Worm (Caenorhabditis elegans) whole organism, L1 larva: ENCODE measurements around the gene swt-4.

Experiments used
- C04F5.9 ChIP-seq: sonication (generic microtip); optimal IDR thresholded peaks from 2 replicates; lab custom pipeline; 2016; ENCODE audit warnings: missing genetic modification characterization, missing compliant biosample characterization
- C34B4.2 ChIP-seq: sonication (generic microtip); optimal IDR thresholded peaks from 2 replicates; lab custom pipeline; 2017; ENCODE audit warnings: mild to moderate bottlenecking, missing genetic modification characterization, missing compliant biosample characterization
- F16B12.6 ChIP-seq: fragments of 150-350 bp; optimal IDR thresholded peaks from 2 replicates; lab custom pipeline; 2014; ENCODE audit warnings: missing biosample characterization, missing genetic modification characterization
- alr-1 ChIP-seq: fragments of 200-800 bp; sonication (Bioruptor generic); optimal IDR thresholded peaks from 2 replicates; lab custom pipeline; 2018; ENCODE audit warnings: borderline replicate concordance, mild to moderate bottlenecking, missing genetic modification characterization, missing compliant biosample characterization
- ama-1 ChIP-seq: fragments of 150-350 bp; optimal IDR thresholded peaks from 2 replicates; lab custom pipeline; 2014
- blmp-1 ChIP-seq: fragments of 150-350 bp; optimal IDR thresholded peaks from 2 replicates; lab custom pipeline; 2014; ENCODE audit warnings: missing biosample characterization, missing genetic modification characterization
- ceh-8 ChIP-seq: fragments of 200-800 bp; sonication (Bioruptor generic); optimal IDR thresholded peaks from 2 replicates; lab custom pipeline; 2018; ENCODE audit warnings: mild to moderate bottlenecking, missing genetic modification characterization, moderate library complexity, missing compliant biosample characterization
- ceh-88 ChIP-seq: fragments of 200-800 bp; sonication (Bioruptor generic); IDR thresholded peaks from 2 replicates; pipeline ENCODE4 v1.3.6; 2022; ENCODE audit warnings: missing genetic modification characterization, missing compliant biosample characterization
- dsc-1 ChIP-seq: sonication (generic microtip); optimal IDR thresholded peaks from 2 replicates; lab custom pipeline; 2016; ENCODE audit warnings: mild to moderate bottlenecking, missing genetic modification characterization, missing compliant biosample characterization
- efl-1 ChIP-seq, 4 experiments: fragments of 150-350 bp; optimal IDR thresholded peaks in 3 of 4; peaks in 1 of 4; 1 replicate in 1 of 4; 2 replicates in 3 of 4; lab custom pipeline; 2014; ENCODE audit warnings: missing biosample characterization in 2 of 4, missing genetic modification characterization in 2 of 4, missing genetic modification reagents in 2 of 4
- efl-3 ChIP-seq: fragments of 200-800 bp; sonication (Bioruptor generic); optimal IDR thresholded peaks from 2 replicates; lab custom pipeline; 2018; ENCODE audit warnings: mild to moderate bottlenecking, missing genetic modification characterization, missing compliant biosample characterization
- egl-13 ChIP-seq: sonication (generic microtip); optimal IDR thresholded peaks from 2 replicates; lab custom pipeline; 2016; ENCODE audit warnings: missing genotype, missing genetic modification reagents, missing genetic modification characterization, missing compliant biosample characterization
- egl-27 ChIP-seq, 2 experiments: fragments of 150-350 bp in 1 of 2; sonication (generic microtip); optimal IDR thresholded peaks; 3 replicates each; lab custom pipeline; 2017 to 2018; ENCODE audit warnings: missing biosample characterization in 2 of 2, missing genetic modification characterization in 2 of 2, missing genetic modification reagents in 2 of 2
- elt-3 ChIP-seq, 6 experiments: fragments of 150-350 bp in 1 of 6; sonication (generic microtip); optimal IDR thresholded peaks; 2 replicates each; lab custom pipeline; 2017 to 2018; ENCODE audit warnings: missing biosample characterization in 6 of 6, missing genetic modification characterization in 6 of 6, inconsistent platforms in 1 of 6
- ets-5 ChIP-seq: fragments of 200-800 bp; sonication (Bioruptor generic); IDR thresholded peaks from 2 replicates; pipeline ENCODE4 v1.3.6; 2022; ENCODE audit warnings: missing genetic modification characterization, missing compliant biosample characterization
- fkh-10 ChIP-seq: sonication (generic microtip); optimal IDR thresholded peaks from 2 replicates; lab custom pipeline; 2017; ENCODE audit warnings: missing biosample characterization, missing genetic modification reagents, missing genetic modification characterization
- fkh-4 ChIP-seq: sonication (generic microtip); optimal IDR thresholded peaks from 2 replicates; lab custom pipeline; 2016; ENCODE audit warnings: missing compliant biosample characterization, missing genetic modification characterization, borderline replicate concordance
- fkh-8 ChIP-seq: sonication (generic microtip); optimal IDR thresholded peaks from 2 replicates; lab custom pipeline; 2016; ENCODE audit warnings: mild to moderate bottlenecking, missing genetic modification characterization, missing compliant biosample characterization
- fos-1 ChIP-seq: fragments of 150-350 bp; optimal IDR thresholded peaks from 2 replicates; lab custom pipeline; 2014; ENCODE audit warnings: missing biosample characterization, missing genetic modification characterization
- grh-1 ChIP-seq: fragments of 200-800 bp; sonication (Bioruptor generic); IDR thresholded peaks from 2 replicates; pipeline ENCODE4 v1.3.6; 2022; ENCODE audit warnings: missing genetic modification reagents, missing genetic modification characterization, missing compliant biosample characterization
- hlh-17 ChIP-seq: fragments of 200-800 bp; sonication (Bioruptor generic); optimal IDR thresholded peaks from 2 replicates; lab custom pipeline; 2018; ENCODE audit warnings: missing genetic modification characterization, mild to moderate bottlenecking, missing compliant biosample characterization, moderate library complexity, borderline replicate concordance
- hlh-4 ChIP-seq: sonication (generic microtip); optimal IDR thresholded peaks from 2 replicates; lab custom pipeline; 2016; ENCODE audit warnings: mild to moderate bottlenecking, missing genetic modification characterization, missing compliant biosample characterization
- hpl-2 ChIP-seq: fragments of 150-350 bp; optimal IDR thresholded peaks from 2 replicates; lab custom pipeline; 2014; ENCODE audit warnings: missing biosample characterization, missing genetic modification reagents, missing genetic modification characterization
- isw-1 ChIP-seq: fragments of 200-800 bp; sonication (Bioruptor generic); IDR thresholded peaks from 2 replicates; pipeline ENCODE4 v1.3.6; 2022; ENCODE audit warnings: missing genetic modification characterization, missing compliant biosample characterization
- lin-14 ChIP-seq: fragments of 200-800 bp; sonication (Bioruptor generic); optimal IDR thresholded peaks from 2 replicates; lab custom pipeline; 2018; ENCODE audit warnings: mild to moderate bottlenecking, missing genetic modification characterization, moderate library complexity, missing compliant biosample characterization
- lsy-2 ChIP-seq, 2 experiments: fragments of 150-350 bp; optimal IDR thresholded peaks; 2 replicates each; lab custom pipeline; 2014; ENCODE audit warnings: missing biosample characterization in 2 of 2, missing genetic modification characterization in 2 of 2
- mab-9 ChIP-seq: fragments of 200-800 bp; sonication (Bioruptor generic); IDR thresholded peaks from 2 replicates; pipeline ENCODE4 v1.3.6; 2022; ENCODE audit warnings: missing genetic modification reagents, missing genetic modification characterization, missing compliant biosample characterization
- mef-2 ChIP-seq: fragments of 150-350 bp; optimal IDR thresholded peaks from 2 replicates; lab custom pipeline; 2014; ENCODE audit warnings: missing biosample characterization, missing genetic modification characterization
- mep-1 ChIP-seq: fragments of 150-350 bp; optimal IDR thresholded peaks from 2 replicates; lab custom pipeline; 2014; ENCODE audit warnings: missing biosample characterization, missing genetic modification characterization
- nhr-237 ChIP-seq: fragments of 150-350 bp; optimal IDR thresholded peaks from 2 replicates; lab custom pipeline; 2014; ENCODE audit warnings: missing biosample characterization, missing genetic modification characterization
- nhr-47 ChIP-seq: sonication (generic microtip); optimal IDR thresholded peaks from 2 replicates; lab custom pipeline; 2016; ENCODE audit warnings: mild to moderate bottlenecking, missing genetic modification characterization, moderate library complexity, missing compliant biosample characterization
- nhr-85 ChIP-seq: sonication (generic microtip); peaks from one replicate; lab custom pipeline; 2016; ENCODE audit warnings: missing genetic modification characterization, inconsistent platforms, missing compliant biosample characterization
- pqm-1 ChIP-seq: sonication (generic microtip); optimal IDR thresholded peaks from 3 replicates; lab custom pipeline; 2017; ENCODE audit warnings: missing biosample characterization, missing genetic modification characterization
- skn-1 ChIP-seq: fragments of 150-350 bp; optimal IDR thresholded peaks from 2 replicates; lab custom pipeline; 2014; ENCODE audit warnings: missing biosample characterization, missing genetic modification characterization
- snpc-4 ChIP-seq: fragments of 150-350 bp; optimal IDR thresholded peaks from 2 replicates; lab custom pipeline; 2014; ENCODE audit warnings: missing biosample characterization, missing genetic modification characterization
- snu-23 ChIP-seq: sonication (generic microtip); optimal IDR thresholded peaks from 2 replicates; lab custom pipeline; 2016; ENCODE audit warnings: missing genetic modification characterization, missing compliant biosample characterization
- sox-4 ChIP-seq: sonication (generic microtip); optimal IDR thresholded peaks from 2 replicates; lab custom pipeline; 2016; ENCODE audit warnings: missing genetic modification characterization, missing compliant biosample characterization
- sptf-1 ChIP-seq: fragments of 150-350 bp; optimal IDR thresholded peaks from 2 replicates; lab custom pipeline; 2014; ENCODE audit warnings: missing biosample characterization, missing genetic modification characterization
- tbx-2 ChIP-seq: sonication (generic microtip); optimal IDR thresholded peaks from 2 replicates; lab custom pipeline; 2016; ENCODE audit warnings: missing genetic modification characterization, missing compliant biosample characterization
- tlp-1 ChIP-seq: fragments of 150-350 bp; optimal IDR thresholded peaks from 2 replicates; lab custom pipeline; 2014; ENCODE audit warnings: missing biosample characterization, missing genetic modification characterization
- unc-130 ChIP-seq: fragments of 150-350 bp; optimal IDR thresholded peaks from 2 replicates; lab custom pipeline; 2017; ENCODE audit warnings: missing biosample characterization, missing genetic modification characterization, inconsistent platforms
- unc-30 ChIP-seq: sonication (generic microtip); optimal IDR thresholded peaks from 2 replicates; lab custom pipeline; 2017; ENCODE audit warnings: missing biosample characterization, missing genetic modification characterization
- unc-62 ChIP-seq: fragments of 150-350 bp; optimal IDR thresholded peaks from 2 replicates; lab custom pipeline; 2014; ENCODE audit warnings: missing biosample characterization, missing genetic modification reagents, missing genetic modification characterization
- unc-86 ChIP-seq: sonication (generic microtip); optimal IDR thresholded peaks from 2 replicates; lab custom pipeline; 2016; ENCODE audit warnings: missing genetic modification characterization, missing compliant biosample characterization
- zag-1 ChIP-seq: fragments of 150-350 bp; optimal IDR thresholded peaks from 2 replicates; lab custom pipeline; 2014; ENCODE audit warnings: missing biosample characterization, missing genetic modification characterization
- ztf-4 ChIP-seq: fragments of 150-350 bp; optimal IDR thresholded peaks from 2 replicates; lab custom pipeline; 2014; ENCODE audit warnings: missing biosample characterization, missing genetic modification characterization

Gene swt-4

DNA sequence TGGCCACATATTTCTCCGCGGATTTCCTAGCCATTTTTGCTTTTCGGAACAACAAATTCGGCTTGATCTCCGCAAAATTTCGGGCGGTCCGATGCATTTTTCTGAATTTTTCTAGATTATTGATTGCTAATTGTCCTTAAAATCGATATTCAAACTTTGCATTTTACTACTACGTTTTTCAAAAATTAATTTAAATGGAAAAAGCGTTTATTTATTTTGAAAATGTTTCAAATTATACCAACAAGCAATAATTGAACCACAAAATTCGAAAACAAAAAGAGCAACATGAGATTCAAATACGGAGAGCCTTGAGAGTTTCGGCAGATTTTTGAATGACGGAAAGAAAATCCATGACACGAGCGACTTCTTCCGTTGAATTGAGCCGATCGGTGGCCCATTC, 33.9 kb downstream of the swt-4 start, which contains the start of gene Y45F3A.9:
Y45F3A.9 (minus strand) TSS at position 101 of the 400 bp plus-strand sequence.
- TF ChIP-seq ztf-4: no peak

DNA sequence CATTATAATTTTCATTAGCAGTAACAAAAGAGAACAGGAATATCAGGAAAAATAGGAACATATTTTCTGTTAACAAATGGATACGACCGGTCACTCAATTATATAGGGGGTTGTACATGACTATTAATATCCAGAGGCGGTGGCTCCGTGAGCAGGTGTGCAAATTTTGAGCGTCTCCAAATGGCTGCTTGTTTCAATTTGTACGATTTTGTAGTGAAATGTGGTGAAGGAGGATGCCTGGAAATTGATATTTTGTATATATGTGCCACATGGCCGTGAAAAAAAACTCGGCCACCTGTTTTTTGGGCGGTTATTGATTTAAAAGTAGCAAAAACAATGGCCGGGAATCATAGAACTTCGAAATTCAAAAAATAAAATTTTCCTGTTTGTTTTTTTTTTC, 36.2 kb downstream of the swt-4 start, which contains the start of gene Y45F3A.8:
Y45F3A.8 (minus strand) TSS at position 101 of the 400 bp plus-strand sequence.
- TF ChIP-seq sox-4 (tag; lab: Kevin White, UChicago) (no peak), unc-130 (no peak), mep-1 (tag; lab: Kevin White, UChicago) (no peak), lsy-2 (tag; optimal IDR thresholded peaks at IDR 0.05; lab: Kevin White, UChicago) (no peak), ceh-88 (GFP tag; lab: Robert Waterston, UW) (no peak), blmp-1 (tag; lab: Kevin White, UChicago) (no peak), mab-9 (GFP tag; lab: Robert Waterston, UW) (no peak), elt-3 (tag; optimal IDR thresholded peaks at IDR 0.05; lab: Kevin White, UChicago) (no peak), snu-23 (GFP tag; lab: Kevin White, UChicago) (no peak), fkh-8 (tag; lab: Kevin White, UChicago) (no peak)

DNA sequence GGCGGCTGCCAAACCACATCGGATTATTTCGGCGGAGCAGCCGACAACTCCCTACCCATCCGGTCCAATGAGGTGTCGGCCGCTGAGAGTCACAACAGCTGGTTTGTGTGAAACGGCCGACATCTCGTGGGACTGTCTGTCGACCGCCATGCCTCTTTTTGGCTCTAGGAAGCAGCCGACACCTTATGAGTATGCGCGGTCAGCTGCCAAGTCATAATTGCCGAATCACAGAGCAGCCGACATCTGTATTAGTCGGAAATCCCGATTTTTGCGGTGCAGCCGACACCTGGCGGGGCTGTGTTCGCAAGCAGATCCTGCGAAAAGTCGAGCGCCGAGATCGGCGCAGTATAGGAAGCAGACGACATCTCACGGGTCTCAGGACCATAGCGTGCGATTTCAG, 36.9 kb downstream of the swt-4 start:
- TF ChIP-seq fkh-4 (tag; lab: Kevin White, UChicago): no peak
- no peak for TF ChIP-seq unc-86 (tag; lab: Kevin White, UChicago)
- no peak for TF ChIP-seq nhr-85 (tag; lab: Kevin White, UChicago)
- TF ChIP-seq unc-62 (GFP tag; lab: Kevin White, UChicago): no peak
- no peak for TF ChIP-seq mef-2 (tag; lab: Kevin White, UChicago)
- no peak for TF ChIP-seq grh-1 (GFP tag; lab: Robert Waterston, UW)
- no peak for TF ChIP-seq pqm-1 (tag; lab: Kevin White, UChicago)
- no peak for TF ChIP-seq tbx-2 (tag; lab: Kevin White, UChicago)
- TF ChIP-seq hpl-2: no peak
- no peak for TF ChIP-seq isw-1 (GFP tag; lab: Robert Waterston, UW)
- no peak for TF ChIP-seq hlh-4
- TF ChIP-seq nhr-47: no peak
- TF ChIP-seq dsc-1 (tag; lab: Kevin White, UChicago): no peak
- no peak for TF ChIP-seq sptf-1 (tag; lab: Kevin White, UChicago)
- no peak for TF ChIP-seq unc-30
- no peak for TF ChIP-seq ama-1 (lab: Kevin White, UChicago)
- TF ChIP-seq F16B12.6 (tag; lab: Kevin White, UChicago): no peak
- no peak for TF ChIP-seq fos-1 (tag; lab: Kevin White, UChicago)
- no peak for TF ChIP-seq ets-5 (GFP tag; lab: Robert Waterston, UW)

DNA sequence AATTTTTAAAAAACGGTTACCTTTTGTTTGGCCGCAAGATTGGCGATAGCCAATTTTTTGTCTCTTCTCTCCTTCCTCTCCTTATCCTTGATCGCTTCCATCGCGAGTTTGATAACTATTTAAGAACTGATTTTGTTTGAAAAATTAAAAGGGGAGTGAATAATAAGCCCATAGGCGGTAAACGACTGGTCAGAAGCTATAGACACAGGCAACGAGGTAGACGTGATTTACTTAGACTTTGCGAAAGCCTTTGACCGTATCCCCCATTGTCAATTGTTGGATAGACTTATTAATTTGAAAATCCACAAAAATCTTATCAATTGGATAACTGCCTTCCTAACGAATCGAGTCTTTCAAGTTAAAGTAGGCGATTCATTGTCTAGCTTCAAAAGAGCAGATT, 42.7 kb downstream of the swt-4 start, which contains the start of gene Y45F3A.5:
Y45F3A.5 (minus strand) TSS at position 101 of the 400 bp plus-strand sequence.
- TF ChIP-seq egl-13 (tag; lab: Kevin White, UChicago) (no peak), alr-1 (no peak)

DNA sequence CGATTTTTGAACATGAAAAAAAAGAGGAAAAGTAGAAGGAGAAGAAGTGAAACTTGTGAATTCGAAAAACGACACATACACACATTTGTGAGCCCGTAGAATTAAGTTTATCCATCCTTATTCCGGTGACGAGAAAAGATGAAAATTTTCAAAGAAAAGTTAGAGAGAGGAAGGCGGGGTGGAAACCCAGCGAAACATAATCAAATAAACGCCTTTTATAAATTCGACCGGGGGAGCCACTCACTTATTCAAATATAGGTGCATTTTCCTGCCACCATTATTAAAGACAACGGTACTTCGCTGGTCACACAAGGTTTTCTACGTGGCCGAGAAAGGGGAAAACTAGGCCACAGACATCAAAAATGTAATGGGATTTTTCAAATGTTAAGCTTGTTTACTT, 45.5 kb downstream of the swt-4 start:
- no peak for TF ChIP-seq skn-1 (tag; lab: Kevin White, UChicago)
- no peak for TF ChIP-seq efl-3
- peak; percentile 40 for TF ChIP-seq fkh-10 (GFP tag; lab: Kevin White, UChicago)

DNA sequence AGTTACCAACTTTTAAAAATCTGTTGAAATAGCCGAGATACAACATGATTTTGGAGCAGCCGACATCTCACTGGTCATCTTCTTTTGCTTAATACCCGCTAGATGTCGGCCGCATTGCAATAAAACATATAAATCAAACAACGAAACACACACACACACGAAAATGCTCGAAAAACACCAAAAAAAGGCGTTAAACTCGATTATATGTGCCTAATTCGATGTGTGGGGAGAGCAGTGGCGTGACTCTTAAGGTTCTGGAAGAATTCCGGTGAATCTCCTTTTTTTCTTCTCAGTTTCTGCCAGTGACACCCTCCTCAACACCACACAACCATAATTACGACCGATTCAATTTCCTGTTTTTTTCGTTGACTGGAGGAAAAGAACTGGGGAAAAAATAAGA, 48.7 kb downstream of the swt-4 start:
- TF ChIP-seq C34B4.2 (tag; lab: Kevin White, UChicago): no peak
- TF ChIP-seq C04F5.9: no peak
- no peak for TF ChIP-seq hlh-17 (GFP tag; lab: Kevin White, UChicago)
- TF ChIP-seq lin-14 (GFP tag; lab: Kevin White, UChicago): peak; percentile 41
- no peak for TF ChIP-seq unc-130
- TF ChIP-seq ceh-8 (GFP tag; lab: Kevin White, UChicago): no peak
- TF ChIP-seq tlp-1 (tag; lab: Kevin White, UChicago): no peak
- peak; percentile 19 for TF ChIP-seq snpc-4 (tag; lab: Kevin White, UChicago)
- TF ChIP-seq egl-27 (tag; optimal IDR thresholded peaks at IDR 0.05; lab: Kevin White, UChicago): no peak
- TF ChIP-seq zag-1 (tag; lab: Kevin White, UChicago): no peak
- TF ChIP-seq fkh-8 (tag; lab: Kevin White, UChicago): no peak
- no peak for TF ChIP-seq mep-1 (tag; lab: Kevin White, UChicago)
- no peak for TF ChIP-seq unc-86 (tag; lab: Kevin White, UChicago)
- no peak for TF ChIP-seq efl-1 (optimal IDR thresholded peaks at IDR 0.05; lab: Kevin White, UChicago)
- TF ChIP-seq efl-1 (GFP tag; optimal IDR thresholded peaks at IDR 0.05 in 1 of 2; lab: Kevin White, UChicago): peak in 1 of 2 experiments; percentile 74
- TF ChIP-seq mef-2 (tag; lab: Kevin White, UChicago): no peak
- TF ChIP-seq nhr-237: no peak
